Worm (Caenorhabditis elegans): ENCODE data around the gene Y57G11C.3.

Gene Y57G11C.3

DNA sequence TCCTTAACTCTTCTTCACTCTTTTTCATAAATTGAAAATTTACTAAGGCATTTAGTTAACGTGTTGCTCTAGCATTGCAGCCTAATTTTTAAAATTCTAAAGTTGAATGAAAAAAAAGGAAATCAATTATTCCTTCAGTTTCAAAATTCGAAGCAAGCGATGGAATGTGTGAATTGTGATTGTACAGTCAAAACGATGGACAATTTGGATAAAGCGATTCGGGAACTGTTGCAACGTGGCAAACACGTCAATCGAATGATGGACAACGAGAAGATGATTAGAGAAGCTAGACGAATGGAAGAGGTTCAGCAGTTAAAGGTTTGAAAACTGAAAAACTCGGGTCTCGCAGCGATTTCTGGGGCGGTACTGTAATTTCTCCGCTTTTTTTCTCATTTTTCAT lies 31.2 kb downstream of the Y57G11C.3 start, which contains the start of gene Y57G11C.14 (continued):
- TF ChIP-seq egl-27 (tag; optimal IDR thresholded peaks at IDR 0.05) (no peak), ceh-44 (GFP tag; IDR thresholded peaks at IDR 0.05) (no peak)

DNA sequence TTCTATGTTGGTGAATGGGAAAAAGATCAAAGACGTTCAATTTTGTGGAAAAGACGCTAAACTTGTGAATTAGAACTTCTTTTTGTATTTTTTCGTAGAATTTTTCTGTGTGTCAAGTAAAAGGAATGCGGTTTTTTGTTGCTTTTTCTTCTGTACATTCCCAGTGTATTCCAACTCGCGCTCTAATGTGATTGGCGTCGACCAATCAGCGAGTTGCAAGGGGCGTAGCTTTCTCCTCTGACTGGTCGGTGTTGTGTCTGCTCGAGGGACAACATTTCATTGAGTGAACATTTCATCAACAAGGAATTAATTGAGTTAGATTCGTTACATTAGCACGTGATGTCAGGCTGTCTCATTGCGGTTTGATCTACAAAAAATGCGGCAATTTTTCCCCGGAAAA lies 32.9 kb downstream of the Y57G11C.3 start:
- TF ChIP-seq hlh-30 (tag; optimal IDR thresholded peaks at IDR 0.05; ENCODE audit: insufficient read depth) (no peak), spr-3 (GFP tag; optimal IDR thresholded peaks at IDR 0.05) (no peak), F10B5.3 (tag; optimal IDR thresholded peaks at IDR 0.05) (no peak), daf-8 (GFP tag; IDR thresholded peaks at IDR 0.05) (no peak), gei-8 (GFP tag; optimal IDR thresholded peaks at IDR 0.05) (no peak), duxl-1 (tag; optimal IDR thresholded peaks at IDR 0.05; ENCODE audit: poor library complexity) (no peak), mxl-3 (GFP tag; optimal IDR thresholded peaks at IDR 0.05) (no peak), mes-2 (tag; optimal IDR thresholded peaks at IDR 0.05; ENCODE audit: poor library complexity, severe bottlenecking) (no peak)

DNA sequence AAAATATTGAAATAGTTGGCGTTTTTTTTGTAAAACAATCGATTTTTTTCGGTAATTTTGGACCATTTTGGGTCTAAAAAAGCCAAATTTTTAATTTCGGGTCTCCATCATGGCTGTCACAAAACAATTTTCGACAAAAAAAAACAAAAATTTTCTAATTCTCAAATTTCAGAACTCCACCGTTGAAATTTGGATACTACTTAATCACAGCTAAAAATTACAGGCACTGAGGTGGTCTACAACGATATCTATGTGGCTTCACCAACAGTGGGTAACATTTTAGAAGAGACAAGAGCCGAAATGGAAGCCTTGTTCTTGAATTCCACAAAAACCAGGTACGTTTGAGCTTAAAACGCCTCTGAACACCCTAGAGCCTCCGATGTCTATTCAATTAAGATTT lies 34.3 kb downstream of the Y57G11C.3 start, which contains the start of gene Y57G11C.1142:
Y57G11C.1142 (plus strand) TSS at position 301 of the 400 bp plus-strand sequence.
- no peak for TF ChIP-seq zip-11 (GFP tag; IDR thresholded peaks at IDR 0.05)
- no peak for TF ChIP-seq pha-4 (GFP tag; IDR thresholded peaks at IDR 0.05)
- no peak for TF ChIP-seq pha-4 (tag; optimal IDR thresholded peaks at IDR 0.05)
- no peak for TF ChIP-seq nhr-28 (tag; optimal IDR thresholded peaks at IDR 0.05)
- no peak for TF ChIP-seq daf-16 (GFP tag; optimal IDR thresholded peaks at IDR 0.05)
- TF ChIP-seq daf-16 (tag; optimal IDR thresholded peaks at IDR 0.05), result no peak

DNA sequence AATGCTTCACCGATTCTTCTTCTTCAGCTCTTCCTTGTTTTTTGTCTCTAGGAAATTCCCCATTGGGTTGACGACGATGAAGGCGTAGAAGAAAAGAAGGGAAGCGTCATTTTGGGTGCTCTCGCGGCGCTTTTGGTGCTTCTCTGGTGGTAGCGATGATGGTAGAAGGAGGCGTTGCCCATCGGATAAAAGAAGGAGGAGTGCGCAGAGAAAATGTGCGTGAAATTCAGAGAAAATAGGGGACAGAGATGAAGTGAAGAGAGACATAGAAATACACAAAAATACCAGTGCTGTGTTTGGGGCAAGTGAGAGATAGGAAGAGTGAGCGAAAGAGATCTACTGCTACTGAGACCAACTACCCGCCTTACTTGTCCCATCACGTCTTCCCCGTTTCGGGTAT lies 38.9 kb downstream of the Y57G11C.3 start, which contains the start of gene oig-5:
oig-5 (plus strand) TSS at position 301 of the 400 bp plus-strand sequence.
- TF ChIP-seq madf-5 (GFP tag; IDR thresholded peaks at IDR 0.05), result no peak
- no peak for TF ChIP-seq Y48G9A.11 (GFP tag; IDR thresholded peaks at IDR 0.05)
- TF ChIP-seq lin-29 (GFP tag; IDR thresholded peaks at IDR 0.05), result no peak
- no peak for TF ChIP-seq nhr-6 (tag; optimal IDR thresholded peaks at IDR 0.05)
- TF ChIP-seq duxl-1 (tag; optimal IDR thresholded peaks at IDR 0.05; ENCODE audit: poor library complexity), result no peak
- no peak for TF ChIP-seq fos-1 (tag; optimal IDR thresholded peaks at IDR 0.05)
- no peak for TF ChIP-seq mdt-29 (GFP tag; IDR thresholded peaks at IDR 0.05)
- no peak for TF ChIP-seq nhr-28 (tag; optimal IDR thresholded peaks at IDR 0.05)
- TF ChIP-seq tra-1 (GFP tag; IDR thresholded peaks at IDR 0.05), result no peak

DNA sequence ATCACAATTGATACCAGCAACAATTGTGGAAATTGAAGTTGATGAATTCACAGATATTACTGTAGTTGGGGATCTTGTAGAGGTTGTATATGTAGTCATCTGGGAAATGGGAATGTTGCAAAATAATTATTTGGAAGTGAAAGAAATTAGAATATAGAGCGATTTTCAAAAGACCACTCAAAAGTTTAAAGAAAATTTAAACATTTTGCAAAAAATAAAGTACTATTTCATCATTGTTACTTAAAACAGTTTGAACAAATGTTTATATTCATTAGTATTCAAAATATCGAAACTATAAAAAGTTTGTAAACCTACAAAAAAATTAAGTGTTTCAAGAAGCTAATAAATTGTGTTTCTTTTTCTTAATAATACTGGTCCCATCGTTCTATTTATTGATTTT lies 48.3 kb downstream of the Y57G11C.3 start, which contains the start of gene Y57G11C.46:
Y57G11C.46 (minus strand) TSS at position 101 of the 400 bp plus-strand sequence.
- TF ChIP-seq mxl-2 (GFP tag; conservative IDR thresholded peaks at IDR 0.05) (no peak), nhr-28 (tag; optimal IDR thresholded peaks at IDR 0.05) (no peak), nhr-77 (tag; optimal IDR thresholded peaks at IDR 0.05) (no peak)

Measured in whole organism, L4 larva.